Worm (Caenorhabditis elegans) whole organism, L3 larva: Measurements from ENCODE around the gene yars-2.

ENCODE experiments used
- elt-3 ChIP-seq, 3 experiments: fragments of 150-350 bp in 1 of 3; sonication (generic microtip) in 2 of 3; optimal IDR thresholded peaks; 2 replicates in 2 of 3; 4 replicates in 1 of 3; lab custom pipeline; 2014 to 2017; ENCODE audit warnings: missing biosample characterization in 3 of 3, missing genetic modification characterization in 3 of 3
- lin-15B ChIP-seq: fragments of 150-350 bp; optimal IDR thresholded peaks from 2 replicates; lab custom pipeline; 2014; ENCODE audit warnings: missing biosample characterization, missing genetic modification characterization
- nfya-1 ChIP-seq: sonication (generic microtip); optimal IDR thresholded peaks from 2 replicates; lab custom pipeline; 2017; ENCODE audit warnings: missing genetic modification characterization, mild to moderate bottlenecking, missing compliant biosample characterization, antibody characterized with exemption, moderate library complexity; ENCODE audit not compliant: insufficient read depth
- nhr-11 ChIP-seq: fragments of 150-350 bp; optimal IDR thresholded peaks from 2 replicates; lab custom pipeline; 2014; ENCODE audit warnings: missing biosample characterization, missing genetic modification characterization
- nhr-12 ChIP-seq: fragments of 150-350 bp; optimal IDR thresholded peaks from 2 replicates; lab custom pipeline; 2014; ENCODE audit warnings: missing biosample characterization, missing genetic modification characterization
- nhr-237 ChIP-seq: fragments of 150-350 bp; optimal IDR thresholded peaks from 2 replicates; lab custom pipeline; 2014; ENCODE audit warnings: missing biosample characterization, missing genetic modification characterization
- skn-1 ChIP-seq: fragments of 150-350 bp; optimal IDR thresholded peaks from 2 replicates; lab custom pipeline; 2014; ENCODE audit warnings: missing biosample characterization, missing genetic modification characterization
- unc-62 ChIP-seq: fragments of 150-350 bp; sonication (generic microtip); optimal IDR thresholded peaks from 4 replicates; lab custom pipeline; 2014; ENCODE audit warnings: missing biosample characterization, missing genetic modification reagents, missing genetic modification characterization
- ztf-11 ChIP-seq: fragments of 150-350 bp; optimal IDR thresholded peaks from 2 replicates; lab custom pipeline; 2014; ENCODE audit warnings: missing biosample characterization, missing genetic modification characterization

DNA sequence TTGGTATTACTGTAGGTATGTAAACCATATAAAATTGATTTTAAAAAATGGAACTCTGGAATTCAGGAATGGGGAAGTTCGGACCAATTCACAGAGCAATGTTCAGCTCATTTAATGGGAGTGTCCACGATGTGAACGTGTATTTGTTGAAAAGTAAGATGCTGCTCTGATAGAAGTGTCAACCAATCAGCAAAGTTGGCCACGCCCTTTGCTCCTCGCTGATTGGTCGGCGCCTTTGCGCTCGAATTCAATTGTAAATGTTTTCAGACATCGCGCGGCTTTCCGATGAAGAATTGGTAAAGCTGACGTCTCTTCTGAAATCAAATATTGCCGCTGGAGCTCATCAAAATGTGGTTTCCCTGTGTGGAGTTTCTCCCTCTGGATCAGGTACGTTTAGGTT lies 29.3 kb downstream of the yars-2 start:
- TF ChIP-seq ztf-11 (tag; lab: Kevin White, UChicago) (no peak), skn-1 (tag; lab: Kevin White, UChicago) (no peak), nhr-237 (tag; lab: Kevin White, UChicago) (no peak), lin-15B (tag; lab: Kevin White, UChicago) (no peak), nhr-12 (tag; lab: Kevin White, UChicago) (no peak), nhr-11 (tag; lab: Kevin White, UChicago) (no peak), unc-62 (no peak), nfya-1 (tag; lab: Kevin White, UChicago) (peak; percentile 59), elt-3 (tag; optimal IDR thresholded peaks at IDR 0.05; lab: Kevin White, UChicago) (no peak)
